Worm (Caenorhabditis elegans) whole organism, mixed stage, embryonic: Measurements from ENCODE around the gene toc-1.
A peak's percentile ranks its signal among the peaks of the same experiment; 100 is the strongest.

Source experiments
- M03D4.4 ChIP-seq: sonication (generic microtip); optimal IDR thresholded peaks from 2 replicates; lab custom pipeline; 2017; ENCODE audit warnings: mild to moderate bottlenecking, missing genetic modification characterization, missing compliant biosample characterization
- bed-3 ChIP-seq: fragments of 200-800 bp; sonication (Bioruptor generic); optimal IDR thresholded peaks from 3 replicates; lab custom pipeline; 2018; ENCODE audit warnings: mild to moderate bottlenecking, missing genetic modification characterization, moderate library complexity, missing compliant biosample characterization
- blmp-1 ChIP-seq: fragments of 150-350 bp; optimal IDR thresholded peaks from 2 replicates; lab custom pipeline; 2014; ENCODE audit warnings: missing biosample characterization, missing genetic modification characterization
- ceh-39 ChIP-seq: fragments of 150-350 bp; optimal IDR thresholded peaks from 2 replicates; lab custom pipeline; 2014; ENCODE audit warnings: missing biosample characterization, missing genetic modification characterization
- ceh-43 ChIP-seq: fragments of 200-800 bp; sonication (Bioruptor generic); optimal IDR thresholded peaks from 2 replicates; lab custom pipeline; 2018; ENCODE audit warnings: mild to moderate bottlenecking, missing genetic modification characterization, moderate library complexity, missing compliant biosample characterization
- ceh-83 ChIP-seq: fragments of 200-800 bp; sonication (Bioruptor generic); optimal IDR thresholded peaks from 2 replicates; lab custom pipeline; 2018; ENCODE audit warnings: mild to moderate bottlenecking, missing genetic modification characterization, missing compliant biosample characterization
- ces-1 ChIP-seq: fragments of 150-350 bp; optimal IDR thresholded peaks from 2 replicates; lab custom pipeline; 2014; ENCODE audit warnings: missing biosample characterization, missing genetic modification reagents, missing genetic modification characterization
- cnd-1 ChIP-seq: fragments of 200-800 bp; sonication (Bioruptor generic); optimal IDR thresholded peaks from 2 replicates; lab custom pipeline; 2018; ENCODE audit warnings: mild to moderate bottlenecking, missing genetic modification characterization, missing compliant biosample characterization
- drap-1 ChIP-seq: fragments of 200-800 bp; sonication (Bioruptor generic); optimal IDR thresholded peaks from 3 replicates; lab custom pipeline; 2018; ENCODE audit warnings: mild to moderate bottlenecking, missing genetic modification characterization, missing compliant biosample characterization
- elt-1 ChIP-seq: sonication (generic microtip); optimal IDR thresholded peaks from 2 replicates; lab custom pipeline; 2017; ENCODE audit warnings: missing genetic modification characterization, mild to moderate bottlenecking, missing compliant biosample characterization, antibody characterized with exemption, moderate library complexity, borderline replicate concordance; ENCODE audit not compliant: insufficient read depth
- elt-3 ChIP-seq: fragments of 150-350 bp; optimal IDR thresholded peaks from 2 replicates; lab custom pipeline; 2014; ENCODE audit warnings: missing biosample characterization, missing genetic modification characterization
- flh-1 ChIP-seq: fragments of 200-800 bp; sonication (Bioruptor generic); optimal IDR thresholded peaks from 2 replicates; lab custom pipeline; 2018; ENCODE audit warnings: mild to moderate bottlenecking, missing genetic modification characterization, moderate library complexity, missing compliant biosample characterization
- ham-2 ChIP-seq: fragments of 200-800 bp; sonication (Bioruptor generic); optimal IDR thresholded peaks from 2 replicates; lab custom pipeline; 2018; ENCODE audit warnings: mild to moderate bottlenecking, missing genetic modification characterization, missing compliant biosample characterization
- hlh-1 ChIP-seq: fragments of 150-350 bp; optimal IDR thresholded peaks from 2 replicates; lab custom pipeline; 2014; ENCODE audit warnings: missing biosample characterization, missing genetic modification reagents, missing genetic modification characterization
- lin-13 ChIP-seq: fragments of 150-350 bp; optimal IDR thresholded peaks from 2 replicates; lab custom pipeline; 2014; ENCODE audit warnings: missing biosample characterization, missing genetic modification characterization
- lin-32 ChIP-seq: fragments of 200-800 bp; sonication (Bioruptor generic); optimal IDR thresholded peaks from 2 replicates; lab custom pipeline; 2018; ENCODE audit warnings: mild to moderate bottlenecking, missing genetic modification characterization, missing compliant biosample characterization
- lsy-2 ChIP-seq: fragments of 150-350 bp; optimal IDR thresholded peaks from 2 replicates; lab custom pipeline; 2014; ENCODE audit warnings: missing biosample characterization, missing genetic modification characterization
- mab-5 ChIP-seq: fragments of 150-350 bp; optimal IDR thresholded peaks from 2 replicates; lab custom pipeline; 2014; ENCODE audit warnings: missing biosample characterization, missing genetic modification characterization
- mep-1 ChIP-seq: fragments of 150-350 bp; optimal IDR thresholded peaks from 2 replicates; lab custom pipeline; 2017; ENCODE audit warnings: missing biosample characterization, missing genetic modification reagents, missing genetic modification characterization, inconsistent platforms
- mls-2 ChIP-seq: sonication (generic microtip); optimal IDR thresholded peaks from 2 replicates; lab custom pipeline; 2016; ENCODE audit warnings: mild to moderate bottlenecking, missing genetic modification characterization, moderate library complexity, missing compliant biosample characterization
- nhr-12 ChIP-seq: fragments of 150-350 bp; optimal IDR thresholded peaks from 2 replicates; lab custom pipeline; 2014; ENCODE audit warnings: missing biosample characterization, missing genetic modification characterization
- nhr-2 ChIP-seq: fragments of 150-350 bp; optimal IDR thresholded peaks from 2 replicates; lab custom pipeline; 2014; ENCODE audit warnings: missing biosample characterization, missing genetic modification characterization
- nhr-237 ChIP-seq: fragments of 150-350 bp; optimal IDR thresholded peaks from 2 replicates; lab custom pipeline; 2014; ENCODE audit warnings: missing biosample characterization, missing genetic modification characterization
- nhr-28 ChIP-seq: fragments of 150-350 bp; optimal IDR thresholded peaks from 2 replicates; lab custom pipeline; 2014; ENCODE audit warnings: missing biosample characterization, missing genetic modification characterization
- nhr-76 ChIP-seq: sonication (generic microtip); optimal IDR thresholded peaks from 2 replicates; lab custom pipeline; 2017; ENCODE audit warnings: missing biosample characterization, missing genetic modification characterization
- pha-4 ChIP-seq: fragments of 150-350 bp; optimal IDR thresholded peaks from 2 replicates; lab custom pipeline; 2018; ENCODE audit warnings: missing biosample characterization, missing genetic modification reagents, missing genetic modification characterization
- sem-2 ChIP-seq: fragments of 200-800 bp; sonication (Bioruptor generic); optimal IDR thresholded peaks from 2 replicates; lab custom pipeline; 2018; ENCODE audit warnings: mild to moderate bottlenecking, missing genetic modification characterization, missing compliant biosample characterization
- sptf-1 ChIP-seq: sonication (generic microtip); optimal IDR thresholded peaks from 2 replicates; lab custom pipeline; 2017; ENCODE audit warnings: mild to moderate bottlenecking, missing genetic modification characterization, moderate library complexity, missing compliant biosample characterization
- tbx-8 ChIP-seq: fragments of 200-800 bp; sonication (Bioruptor generic); optimal IDR thresholded peaks from 2 replicates; lab custom pipeline; 2018; ENCODE audit warnings: mild to moderate bottlenecking, missing genetic modification characterization, moderate library complexity, missing compliant biosample characterization
- unc-120 ChIP-seq: sonication (generic microtip); optimal IDR thresholded peaks from 2 replicates; lab custom pipeline; 2017; ENCODE audit warnings: missing genetic modification characterization, missing compliant biosample characterization; ENCODE audit not compliant: poor library complexity, severe bottlenecking
- unc-62 ChIP-seq: fragments of 150-350 bp; optimal IDR thresholded peaks from 2 replicates; lab custom pipeline; 2014; ENCODE audit warnings: missing biosample characterization, missing genetic modification reagents, missing genetic modification characterization
- zip-8 ChIP-seq: fragments of 150-350 bp; optimal IDR thresholded peaks from 2 replicates; lab custom pipeline; 2014; ENCODE audit warnings: missing biosample characterization, missing genetic modification characterization
- ztf-11 ChIP-seq: fragments of 150-350 bp; optimal IDR thresholded peaks from 2 replicates; lab custom pipeline; 2014; ENCODE audit warnings: missing biosample characterization, missing genetic modification characterization

toc-1 gene

ce11 chrIII:5274715-5275355 lies at the start of gene toc-1, which contains the start of gene daf-41:
Gene toc-1 (plus strand): TSS chrIII:5275251.
Gene daf-41 (minus strand): TSS chrIII:5274765.
- TF ChIP-seq mep-1 (tag; lab: Kevin White, UChicago) (peak; percentile 64), unc-62 (GFP tag; lab: Kevin White, UChicago) (no peak), mls-2 (peak; percentile 55), unc-120 (peak; percentile 56), elt-3 (no peak), mab-5 (tag; lab: Kevin White, UChicago) (no peak), elt-1 (no peak), sem-2 (no peak), lin-32 (no peak), flh-1 (GFP tag; lab: Kevin White, UChicago) (no peak), blmp-1 (no peak), sptf-1 (tag; lab: Kevin White, UChicago) (no peak), ztf-11 (tag; lab: Kevin White, UChicago) (no peak), nhr-237 (tag; lab: Kevin White, UChicago) (peak; percentile 24), drap-1 (no peak), ceh-43 (GFP tag; lab: Kevin White, UChicago) (no peak), ces-1 (GFP tag; lab: Kevin White, UChicago) (peak; percentile 72), ham-2 (GFP tag; lab: Kevin White, UChicago) (no peak), nhr-2 (no peak), zip-8 (tag; lab: Kevin White, UChicago) (no peak)

DNA sequence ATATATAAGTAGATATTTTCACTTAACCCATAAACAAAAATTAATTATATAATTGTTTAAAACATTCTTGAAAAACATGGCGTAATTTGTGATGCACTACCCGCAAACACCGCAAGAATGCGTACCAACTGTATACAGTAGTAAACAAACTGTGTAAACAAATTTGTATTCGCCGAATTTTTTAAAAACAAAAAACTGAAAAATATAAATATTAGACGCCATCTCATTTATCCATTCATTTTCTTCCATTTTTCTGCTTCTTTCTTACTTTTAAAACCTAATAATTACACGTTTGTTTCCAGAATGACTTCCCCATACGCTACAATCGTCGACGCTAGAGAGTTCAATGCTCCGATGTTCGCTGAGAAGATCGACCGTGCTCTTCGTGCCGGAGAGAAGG lies 49.7 kb upstream of the toc-1 start, which contains the start of gene nex-1:
TSS of gene nex-1 (plus strand) at position 301 of the 400 bp plus-strand sequence.
- no peak for TF ChIP-seq lin-13 (tag; lab: Kevin White, UChicago)
- no peak for TF ChIP-seq lsy-2
- TF ChIP-seq M03D4.4: no peak
- TF ChIP-seq ceh-43 (GFP tag; lab: Kevin White, UChicago): no peak
- no peak for TF ChIP-seq nhr-76
- no peak for TF ChIP-seq elt-3
- TF ChIP-seq nhr-2: no peak
- TF ChIP-seq ces-1 (GFP tag; lab: Kevin White, UChicago): no peak
- no peak for TF ChIP-seq mep-1 (tag; lab: Kevin White, UChicago)
- no peak for TF ChIP-seq bed-3 (GFP tag; lab: Kevin White, UChicago)
- TF ChIP-seq unc-120: no peak
- TF ChIP-seq ztf-11 (tag; lab: Kevin White, UChicago): no peak
- TF ChIP-seq ceh-83 (GFP tag; lab: Kevin White, UChicago): no peak
- no peak for TF ChIP-seq nhr-237 (tag; lab: Kevin White, UChicago)
- no peak for TF ChIP-seq elt-1
- TF ChIP-seq mab-5 (tag; lab: Kevin White, UChicago): no peak

DNA sequence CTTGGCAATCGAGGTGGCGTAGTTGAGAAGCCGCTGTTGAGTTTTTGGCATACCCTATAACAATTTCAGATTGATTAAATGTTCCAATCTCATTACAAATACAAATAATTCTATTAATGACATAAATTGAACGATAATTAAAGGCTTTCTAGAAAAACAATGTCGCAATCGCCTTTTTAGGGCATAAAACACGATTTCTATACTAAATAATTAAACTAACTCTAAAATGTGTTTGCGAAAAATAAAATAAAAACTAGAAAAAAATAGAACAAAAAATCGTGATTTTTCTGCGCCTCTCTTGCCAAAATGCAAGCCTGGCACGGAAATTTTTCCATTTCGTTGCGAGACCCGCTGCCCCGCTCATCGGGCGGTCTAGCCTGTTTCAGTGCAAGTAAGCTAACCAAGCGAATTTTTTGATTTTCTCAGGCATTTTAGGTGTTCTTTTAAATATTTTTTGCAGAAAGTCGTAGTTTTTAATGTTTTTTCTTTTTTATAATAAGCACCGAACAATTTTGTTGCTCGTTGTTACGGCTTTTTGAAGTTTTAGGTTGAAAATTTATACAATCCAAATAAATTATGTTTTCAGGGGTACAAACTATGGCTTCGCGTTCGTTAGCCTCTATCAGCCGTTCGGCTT lies 47.1 kb upstream of the toc-1 start, which contains the start of the genes C34E10.12, C34E10.10 and atp-2:
TSS of gene C34E10.12 (minus strand) at position 51 of the 637 bp plus-strand sequence.
TSS of gene C34E10.10 (minus strand) at position 54 of the 637 bp plus-strand sequence.
TSS of gene atp-2 (plus strand) at position 587 of the 637 bp plus-strand sequence.
- TF ChIP-seq nhr-76 (no peak), nhr-28 (tag; lab: Kevin White, UChicago) (no peak), unc-62 (GFP tag; lab: Kevin White, UChicago) (peak; percentile 22), elt-3 (no peak), lin-13 (tag; lab: Kevin White, UChicago) (peak; percentile 59), ces-1 (GFP tag; lab: Kevin White, UChicago) (peak; percentile 61), blmp-1 (no peak), sptf-1 (tag; lab: Kevin White, UChicago) (peak; percentile 66), flh-1 (GFP tag; lab: Kevin White, UChicago) (no peak), unc-120 (peak; percentile 80), lin-32 (no peak), nhr-237 (tag; lab: Kevin White, UChicago) (peak; percentile 80), drap-1 (peak; percentile 18), hlh-1 (peak; percentile 48), ceh-83 (GFP tag; lab: Kevin White, UChicago) (no peak), ham-2 (GFP tag; lab: Kevin White, UChicago) (peak; percentile 90), mep-1 (tag; lab: Kevin White, UChicago) (peak; percentile 92), lsy-2 (peak; percentile 84), cnd-1 (tag; lab: Kevin White, UChicago) (no peak), pha-4 (peak; percentile 61), nhr-12 (tag; lab: Kevin White, UChicago) (no peak), ceh-39 (tag; lab: Kevin White, UChicago) (peak; percentile 50), tbx-8 (peak; percentile 4), zip-8 (tag; lab: Kevin White, UChicago) (no peak)
